Worm (Caenorhabditis elegans) whole organism, L4 larva: ENCODE results near the gene F37C4.6.

ENCODE experiments used
- F44E2.7 ChIP-seq: fragments of 200-800 bp; sonication (Bioruptor generic); IDR thresholded peaks from 2 replicates; pipeline ENCODE4 v2.1.2; 2022; ENCODE audit warnings: missing genetic modification characterization, missing compliant biosample characterization
- R02D3.7 ChIP-seq: fragments of 150-350 bp; sonication (generic microtip); optimal IDR thresholded peaks from 3 replicates; lab custom pipeline; 2014; ENCODE audit warnings: missing biosample characterization, missing genetic modification characterization
- Y75B8A.6 ChIP-seq: fragments of 200-800 bp; sonication (Bioruptor generic); IDR thresholded peaks from 2 replicates; pipeline ENCODE4 v1.3.6; 2022; ENCODE audit warnings: missing genetic modification reagents, missing genetic modification characterization, missing compliant biosample characterization
- ZK546.5 ChIP-seq, 2 experiments: sonication (generic microtip); optimal IDR thresholded peaks; 2 replicates each; lab custom pipeline; 2017; ENCODE audit warnings: missing biosample characterization in 2 of 2, missing genetic modification characterization in 2 of 2
- arid-1 ChIP-seq: fragments of 200-800 bp; sonication (Bioruptor generic); conservative IDR thresholded peaks from 2 replicates; pipeline ENCODE4 v1.3.6; 2022; ENCODE audit warnings: missing genetic modification reagents, missing genetic modification characterization, missing compliant biosample characterization
- attf-4 ChIP-seq: sonication (generic microtip); optimal IDR thresholded peaks from 3 replicates; lab custom pipeline; 2017; ENCODE audit warnings: missing biosample characterization, missing genetic modification characterization
- ceh-44 ChIP-seq: fragments of 200-800 bp; sonication (Bioruptor generic); IDR thresholded peaks from 2 replicates; pipeline ENCODE4 v1.3.6; 2022; ENCODE audit warnings: missing genetic modification reagents, missing genetic modification characterization, missing compliant biosample characterization
- ceh-62 ChIP-seq: sonication (generic microtip); optimal IDR thresholded peaks from 2 replicates; lab custom pipeline; 2017; ENCODE audit warnings: missing biosample characterization, missing genetic modification characterization
- ceh-82 ChIP-seq: sonication (generic microtip); optimal IDR thresholded peaks from 2 replicates; lab custom pipeline; 2017; ENCODE audit warnings: missing biosample characterization, missing genetic modification characterization
- cey-2 ChIP-seq: sonication (generic microtip); optimal IDR thresholded peaks from 3 replicates; lab custom pipeline; 2017; ENCODE audit warnings: missing genetic modification characterization, mild to moderate bottlenecking, missing compliant biosample characterization, antibody characterized with exemption, borderline replicate concordance; ENCODE audit not compliant: insufficient read depth
- dmd-6 ChIP-seq: fragments of 200-800 bp; sonication (Bioruptor generic); IDR thresholded peaks from 2 replicates; pipeline ENCODE4 v1.3.6; 2022; ENCODE audit warnings: missing genetic modification reagents, missing genetic modification characterization, missing compliant biosample characterization
- dmd-8 ChIP-seq: fragments of 200-800 bp; sonication (Bioruptor generic); IDR thresholded peaks from 2 replicates; pipeline ENCODE4 v1.3.6; 2022; ENCODE audit warnings: missing genetic modification characterization, missing compliant biosample characterization
- dpl-1 ChIP-seq: fragments of 150-350 bp; optimal IDR thresholded peaks from 2 replicates; lab custom pipeline; 2014; ENCODE audit warnings: missing biosample characterization, missing genetic modification reagents, missing genetic modification characterization
- duxl-1 ChIP-seq: sonication (generic microtip); optimal IDR thresholded peaks from 2 replicates; lab custom pipeline; 2016; ENCODE audit warnings: mild to moderate bottlenecking, missing genetic modification characterization, moderate library complexity, missing compliant biosample characterization; ENCODE audit not compliant: poor library complexity
- dve-1 ChIP-seq: sonication (generic microtip); optimal IDR thresholded peaks from 2 replicates; lab custom pipeline; 2017; ENCODE audit warnings: antibody characterized with exemption, mild to moderate bottlenecking, missing genetic modification characterization, missing compliant biosample characterization; ENCODE audit not compliant: insufficient read depth
- egl-27 ChIP-seq: sonication (generic microtip); optimal IDR thresholded peaks from 3 replicates; lab custom pipeline; 2017; ENCODE audit warnings: missing biosample characterization, missing genetic modification reagents, missing genetic modification characterization
- egl-43 ChIP-seq: fragments of 200-800 bp; sonication (Bioruptor generic); IDR thresholded peaks from 2 replicates; pipeline ENCODE4 v1.3.6; 2022; ENCODE audit warnings: missing genetic modification reagents, missing genetic modification characterization, missing compliant biosample characterization
- fkh-10 ChIP-seq: fragments of 150-350 bp; optimal IDR thresholded peaks from 2 replicates; lab custom pipeline; 2014; ENCODE audit warnings: missing biosample characterization, missing genetic modification reagents, missing genetic modification characterization
- hif-1 ChIP-seq, 2 experiments: sonication (generic microtip); optimal IDR thresholded peaks; 2 replicates each; lab custom pipeline; 2016 to 2017; ENCODE audit warnings: missing compliant biosample characterization in 2 of 2, missing genetic modification characterization in 2 of 2, missing genetic modification reagents in 2 of 2, missing genotype in 2 of 2, mild to moderate bottlenecking in 1 of 2
- hlh-11 ChIP-seq: fragments of 200-800 bp; sonication (Bioruptor generic); optimal IDR thresholded peaks from 2 replicates; lab custom pipeline; 2018; ENCODE audit warnings: mild to moderate bottlenecking, missing genetic modification characterization, missing compliant biosample characterization
- hmg-1.1 ChIP-seq: fragments of 200-800 bp; sonication (Bioruptor generic); IDR thresholded peaks from 2 replicates; pipeline ENCODE4 v1.3.6; 2022; ENCODE audit warnings: missing genetic modification reagents, missing genetic modification characterization, missing compliant biosample characterization
- lim-7 ChIP-seq: fragments of 200-800 bp; sonication (Bioruptor generic); IDR thresholded peaks from 2 replicates; pipeline ENCODE4 v1.3.6; 2022; ENCODE audit warnings: missing genetic modification characterization, missing compliant biosample characterization
- lin-13 ChIP-seq: fragments of 150-350 bp; optimal IDR thresholded peaks from 2 replicates; lab custom pipeline; 2014; ENCODE audit warnings: missing biosample characterization, missing genetic modification reagents, missing genetic modification characterization
- lin-15B ChIP-seq: fragments of 150-350 bp; sonication (generic microtip); optimal IDR thresholded peaks from 3 replicates; lab custom pipeline; 2014; ENCODE audit warnings: missing biosample characterization, missing genetic modification characterization
- lir-3 ChIP-seq: sonication (generic microtip); optimal IDR thresholded peaks from 2 replicates; lab custom pipeline; 2016; ENCODE audit warnings: mild to moderate bottlenecking, missing genetic modification characterization, missing compliant biosample characterization
- lsy-2 ChIP-seq, 2 experiments: fragments of 150-350 bp in 1 of 2; sonication (generic microtip) in 1 of 2; optimal IDR thresholded peaks; 2 replicates each; lab custom pipeline; 2014 to 2017; ENCODE audit warnings: missing biosample characterization in 2 of 2, missing genetic modification characterization in 2 of 2
- mdl-1 ChIP-seq, 2 experiments: fragments of 150-350 bp in 1 of 2; sonication (generic microtip) in 1 of 2; optimal IDR thresholded peaks; 2 replicates each; lab custom pipeline; 2014 to 2017; ENCODE audit warnings: missing biosample characterization in 2 of 2, missing genetic modification characterization in 2 of 2
- mxl-2 ChIP-seq: fragments of 200-800 bp; sonication (Bioruptor generic); conservative IDR thresholded peaks from 2 replicates; pipeline ENCODE4 v1.3.6; 2022; ENCODE audit warnings: missing genetic modification reagents, missing genetic modification characterization, missing compliant biosample characterization
- nhr-237 ChIP-seq: sonication (generic microtip); optimal IDR thresholded peaks from 2 replicates; lab custom pipeline; 2017; ENCODE audit warnings: missing biosample characterization, missing genetic modification characterization
- set-16 ChIP-seq: fragments of 200-800 bp; sonication (Bioruptor generic); IDR thresholded peaks from 2 replicates; pipeline ENCODE4 v1.3.6; 2022; ENCODE audit warnings: missing genetic modification reagents, missing genetic modification characterization, missing compliant biosample characterization
- skn-1 ChIP-seq: fragments of 150-350 bp; optimal IDR thresholded peaks from 2 replicates; lab custom pipeline; 2014; ENCODE audit warnings: missing biosample characterization, missing genetic modification characterization
- snpc-4 ChIP-seq: fragments of 150-350 bp; optimal IDR thresholded peaks from 2 replicates; lab custom pipeline; 2014; ENCODE audit warnings: missing biosample characterization, missing genetic modification characterization
- tag-97 ChIP-seq: fragments of 200-800 bp; sonication (Bioruptor generic); IDR thresholded peaks from 2 replicates; pipeline ENCODE4 v1.3.6; 2022; ENCODE audit warnings: missing genetic modification characterization, missing compliant biosample characterization
- tra-1 ChIP-seq: fragments of 200-800 bp; sonication (Bioruptor generic); IDR thresholded peaks from 2 replicates; pipeline ENCODE4 v1.3.6; 2022; ENCODE audit warnings: missing genetic modification reagents, missing genetic modification characterization, missing compliant biosample characterization
- unc-39 ChIP-seq: sonication (generic microtip); optimal IDR thresholded peaks from 2 replicates; lab custom pipeline; 2017; ENCODE audit warnings: missing biosample characterization, missing genetic modification characterization
- vab-7 ChIP-seq: fragments of 200-800 bp; sonication (Bioruptor generic); IDR thresholded peaks from 2 replicates; pipeline ENCODE4 v1.3.6; 2022; ENCODE audit warnings: missing genetic modification reagents, missing genetic modification characterization, missing compliant biosample characterization
- zip-2 ChIP-seq: fragments of 150-350 bp; optimal IDR thresholded peaks from 2 replicates; lab custom pipeline; 2014; ENCODE audit warnings: missing biosample characterization, missing genetic modification characterization
- ztf-11 ChIP-seq: fragments of 150-350 bp; optimal IDR thresholded peaks from 2 replicates; lab custom pipeline; 2014; ENCODE audit warnings: missing biosample characterization, missing genetic modification characterization
- ztf-7 ChIP-seq: fragments of 150-350 bp; optimal IDR thresholded peaks from 2 replicates; lab custom pipeline; 2014; ENCODE audit warnings: missing biosample characterization, missing genetic modification characterization

Gene F37C4.6

ce11 chrIV:3907506-3908188, 29.5 kb upstream of the F37C4.6 start, which contains the start of the genes F56D6.22 and F56D6.12:
TSS of gene F56D6.22 (minus strand) at chrIV:3907606.
TSS of gene F56D6.12 (plus strand) at chrIV:3908138.
- TF ChIP-seq hmg-1.1 = no peak
- no peak for TF ChIP-seq lir-3 (tag; lab: Kevin White, UChicago)
- TF ChIP-seq hlh-11 (tag; lab: Kevin White, UChicago) = no peak
- TF ChIP-seq cey-2 (tag; lab: Kevin White, UChicago) = no peak
- TF ChIP-seq R02D3.7 (tag; lab: Kevin White, UChicago) = no peak
- no peak for TF ChIP-seq dmd-8 (GFP tag; lab: Robert Waterston, UW)
- TF ChIP-seq hif-1 (tag; optimal IDR thresholded peaks at IDR 0.05; lab: Kevin White, UChicago) = no peak
- no peak for TF ChIP-seq duxl-1 (tag; lab: Kevin White, UChicago)
- TF ChIP-seq tag-97 (GFP tag; lab: Robert Waterston, UW) = no peak
- TF ChIP-seq snpc-4 (tag; lab: Kevin White, UChicago) = no peak

ce11 chrIV:3906393-3906792, 28.3 kb upstream of the F37C4.6 start, which contains the start of gene F56D6.11:
TSS of gene F56D6.11 (minus strand) at chrIV:3906493.
- TF ChIP-seq skn-1 = no peak
- TF ChIP-seq lir-3 (tag; lab: Kevin White, UChicago) = no peak

ce11 chrIV:3904620-3905019, 26.5 kb upstream of the F37C4.6 start, which contains the start of gene F56D6.21:
TSS of gene F56D6.21 (plus strand) at chrIV:3904920.
- TF ChIP-seq dve-1 = no peak
- TF ChIP-seq nhr-237 (tag; lab: Kevin White, UChicago) = no peak
- no peak for TF ChIP-seq mxl-2
- TF ChIP-seq lsy-2 (tag; optimal IDR thresholded peaks at IDR 0.05; lab: Kevin White, UChicago) = no peak
- no peak for TF ChIP-seq hmg-1.1
- no peak for TF ChIP-seq fkh-10 (GFP tag; lab: Kevin White, UChicago)
- no peak for TF ChIP-seq ZK546.5 (tag; optimal IDR thresholded peaks at IDR 0.05; lab: Kevin White, UChicago)
- TF ChIP-seq egl-27 (tag; lab: Kevin White, UChicago) = no peak
- no peak for TF ChIP-seq lin-13 (GFP tag; lab: Kevin White, UChicago)

ce11 chrIV:3902955-3903354, 24.8 kb upstream of the F37C4.6 start, which contains the start of gene F56D6.6:
TSS of gene F56D6.6 (plus strand) at chrIV:3903255.
- TF ChIP-seq nhr-237 (tag; lab: Kevin White, UChicago) = no peak

- TF ChIP-seq zip-2 (tag; lab: Kevin White, UChicago) = no peak
- TF ChIP-seq lin-15B (tag; lab: Kevin White, UChicago) = no peak
- TF ChIP-seq ceh-44 (GFP tag; lab: Robert Waterston, UW) = no peak
- no peak for TF ChIP-seq set-16 (GFP tag; lab: Robert Waterston, UW)
- TF ChIP-seq tra-1 = peak; percentile 95
- TF ChIP-seq dmd-6 (GFP tag; lab: Robert Waterston, UW) = peak; percentile 99
- no peak for TF ChIP-seq ZK546.5 (tag; optimal IDR thresholded peaks at IDR 0.05; lab: Kevin White, UChicago)
- TF ChIP-seq ceh-82 (tag; lab: Kevin White, UChicago) = no peak
- peak; percentile 47 for TF ChIP-seq duxl-1 (tag; lab: Kevin White, UChicago)
- no peak for TF ChIP-seq unc-39
- TF ChIP-seq arid-1 (GFP tag; lab: Robert Waterston, UW) = no peak
- no peak for TF ChIP-seq ceh-62 (tag; lab: Kevin White, UChicago)
- no peak for TF ChIP-seq dpl-1 (GFP tag; lab: Kevin White, UChicago)
- no peak for TF ChIP-seq lim-7 (GFP tag; lab: Robert Waterston, UW)
- TF ChIP-seq F44E2.7 (GFP tag; lab: Robert Waterston, UW) = no peak
- TF ChIP-seq skn-1 = no peak
- peak in 1 of 2 experiments; percentile 70 for TF ChIP-seq mdl-1 (tag; optimal IDR thresholded peaks at IDR 0.05; lab: Kevin White, UChicago)
- TF ChIP-seq lir-3 (tag; lab: Kevin White, UChicago) = no peak
- no peak for TF ChIP-seq attf-4 (tag; lab: Kevin White, UChicago)
- no peak for TF ChIP-seq ztf-11 (tag; lab: Kevin White, UChicago)
- TF ChIP-seq ztf-7 (tag; lab: Kevin White, UChicago) = no peak
- TF ChIP-seq Y75B8A.6 (GFP tag; lab: Robert Waterston, UW) = no peak
- TF ChIP-seq fkh-10 (GFP tag; lab: Kevin White, UChicago) = no peak
- no peak for TF ChIP-seq vab-7 (GFP tag; lab: Robert Waterston, UW)
- TF ChIP-seq egl-43 = no peak
- no peak for TF ChIP-seq R02D3.7 (tag; lab: Kevin White, UChicago)
- TF ChIP-seq nhr-237 (tag; lab: Kevin White, UChicago) = no peak
Observed at ce11 chrIV:3899719-3900554, 21.8 kb upstream of the F37C4.6 start, which contains the start of gene srz-62. TSS of gene srz-62 (plus strand) at chrIV:3900504.
